Worm (Caenorhabditis elegans) whole organism, L4 larva: Measurements from ENCODE around the gene ZK488.5.
A peak's percentile ranks its signal among the peaks of the same experiment; 100 is the strongest.

Experiments
- D1046.2 ChIP-seq: fragments of 200-800 bp; sonication (Bioruptor generic); IDR thresholded peaks from 2 replicates; pipeline ENCODE4 v1.3.6; 2022; ENCODE audit warnings: missing genetic modification characterization, missing compliant biosample characterization
- F37D6.2 ChIP-seq: sonication (generic microtip); optimal IDR thresholded peaks from 2 replicates; lab custom pipeline; 2016; ENCODE audit warnings: mild to moderate bottlenecking, missing genetic modification characterization, missing compliant biosample characterization
- F44E2.7 ChIP-seq: fragments of 200-800 bp; sonication (Bioruptor generic); IDR thresholded peaks from 2 replicates; pipeline ENCODE4 v2.1.2; 2022; ENCODE audit warnings: missing genetic modification characterization, missing compliant biosample characterization
- ZK546.5 ChIP-seq, 2 experiments: sonication (generic microtip); optimal IDR thresholded peaks; 2 replicates each; lab custom pipeline; 2017; ENCODE audit warnings: missing biosample characterization in 2 of 2, missing genetic modification characterization in 2 of 2
- aha-1 ChIP-seq: fragments of 150-350 bp; peaks from one replicate; lab custom pipeline; 2014; ENCODE audit warnings: missing biosample characterization, missing genetic modification characterization
- ceh-32 ChIP-seq: sonication (generic microtip); optimal IDR thresholded peaks from 2 replicates; lab custom pipeline; 2016; ENCODE audit warnings: mild to moderate bottlenecking, missing genetic modification characterization, missing compliant biosample characterization; ENCODE audit not compliant: poor library complexity
- ceh-82 ChIP-seq: sonication (generic microtip); optimal IDR thresholded peaks from 2 replicates; lab custom pipeline; 2017; ENCODE audit warnings: missing biosample characterization, missing genetic modification characterization
- ctbp-1 ChIP-seq: fragments of 200-800 bp; sonication (Bioruptor generic); IDR thresholded peaks from 2 replicates; pipeline ENCODE4 v1.3.6; 2022; ENCODE audit warnings: missing genetic modification reagents, missing genetic modification characterization, missing compliant biosample characterization
- dmd-8 ChIP-seq: fragments of 200-800 bp; sonication (Bioruptor generic); IDR thresholded peaks from 2 replicates; pipeline ENCODE4 v1.3.6; 2022; ENCODE audit warnings: missing genetic modification characterization, missing compliant biosample characterization
- duxl-1 ChIP-seq: sonication (generic microtip); optimal IDR thresholded peaks from 2 replicates; lab custom pipeline; 2016; ENCODE audit warnings: mild to moderate bottlenecking, missing genetic modification characterization, moderate library complexity, missing compliant biosample characterization; ENCODE audit not compliant: poor library complexity
- gei-8 ChIP-seq: fragments of 200-800 bp; sonication (Bioruptor generic); optimal IDR thresholded peaks from 2 replicates; lab custom pipeline; 2018; ENCODE audit warnings: mild to moderate bottlenecking, missing genetic modification characterization, missing compliant biosample characterization
- hlh-11 ChIP-seq: fragments of 200-800 bp; sonication (Bioruptor generic); optimal IDR thresholded peaks from 2 replicates; lab custom pipeline; 2018; ENCODE audit warnings: mild to moderate bottlenecking, missing genetic modification characterization, missing compliant biosample characterization
- lin-1 ChIP-seq: fragments of 200-800 bp; sonication (Bioruptor generic); IDR thresholded peaks from 2 replicates; pipeline ENCODE4 v1.3.6; 2022; ENCODE audit warnings: missing genetic modification reagents, missing genetic modification characterization, missing compliant biosample characterization
- lin-29 ChIP-seq: fragments of 200-800 bp; sonication (Bioruptor generic); IDR thresholded peaks from 2 replicates; pipeline ENCODE4 v1.3.6; 2022; ENCODE audit warnings: missing genetic modification reagents, missing genetic modification characterization, missing compliant biosample characterization
- mep-1 ChIP-seq: fragments of 150-350 bp; sonication (generic microtip); optimal IDR thresholded peaks from 3 replicates; lab custom pipeline; 2014; ENCODE audit warnings: missing biosample characterization, missing genetic modification characterization
- nhr-25 ChIP-seq: sonication (generic microtip); optimal IDR thresholded peaks from 2 replicates; lab custom pipeline; 2017; ENCODE audit warnings: missing genetic modification characterization, mild to moderate bottlenecking, missing compliant biosample characterization, antibody characterized with exemption, moderate library complexity, borderline replicate concordance; ENCODE audit not compliant: insufficient read depth
- nhr-28 ChIP-seq: fragments of 150-350 bp; optimal IDR thresholded peaks from 2 replicates; lab custom pipeline; 2014; ENCODE audit warnings: missing biosample characterization, missing genetic modification characterization
- nhr-77 ChIP-seq: fragments of 150-350 bp; optimal IDR thresholded peaks from 2 replicates; lab custom pipeline; 2014; ENCODE audit warnings: missing biosample characterization, missing genetic modification characterization
- pha-4 ChIP-seq, 2 experiments: fragments of 150-350 bp in 1 of 2; fragments of 200-800 bp in 1 of 2; sonication (Bioruptor generic) in 1 of 2; IDR thresholded peaks in 1 of 2; optimal IDR thresholded peaks in 1 of 2; 2 replicates each; pipeline versions ENCODE4 v1.3.6 to Lab custom; 2014 to 2022; ENCODE audit warnings: missing genetic modification characterization in 2 of 2, missing genetic modification reagents in 2 of 2, missing biosample characterization in 1 of 2, missing compliant biosample characterization in 1 of 2
- php-3 ChIP-seq: fragments of 200-800 bp; sonication (Bioruptor generic); IDR thresholded peaks from 2 replicates; pipeline ENCODE4 v1.3.6; 2022; ENCODE audit warnings: missing genetic modification reagents, missing genetic modification characterization, missing compliant biosample characterization
- saeg-2 ChIP-seq: fragments of 200-800 bp; sonication (Bioruptor generic); IDR thresholded peaks from 2 replicates; pipeline ENCODE4 v1.3.6; 2022; ENCODE audit warnings: missing genetic modification reagents, missing genetic modification characterization, missing compliant biosample characterization
- set-16 ChIP-seq: fragments of 200-800 bp; sonication (Bioruptor generic); IDR thresholded peaks from 2 replicates; pipeline ENCODE4 v1.3.6; 2022; ENCODE audit warnings: missing genetic modification reagents, missing genetic modification characterization, missing compliant biosample characterization
- skn-1 ChIP-seq: fragments of 150-350 bp; optimal IDR thresholded peaks from 2 replicates; lab custom pipeline; 2014; ENCODE audit warnings: missing biosample characterization, missing genetic modification characterization
- snpc-4 ChIP-seq: fragments of 150-350 bp; optimal IDR thresholded peaks from 2 replicates; lab custom pipeline; 2014; ENCODE audit warnings: missing biosample characterization, missing genetic modification characterization
- tra-1 ChIP-seq: fragments of 200-800 bp; sonication (Bioruptor generic); IDR thresholded peaks from 2 replicates; pipeline ENCODE4 v1.3.6; 2022; ENCODE audit warnings: missing genetic modification reagents, missing genetic modification characterization, missing compliant biosample characterization
- unc-130 ChIP-seq: sonication (generic microtip); optimal IDR thresholded peaks from 2 replicates; lab custom pipeline; 2016; ENCODE audit warnings: missing genetic modification reagents, missing genetic modification characterization, missing compliant biosample characterization
- unc-39 ChIP-seq: sonication (generic microtip); optimal IDR thresholded peaks from 2 replicates; lab custom pipeline; 2017; ENCODE audit warnings: missing biosample characterization, missing genetic modification characterization
- unc-62 ChIP-seq, 3 experiments: fragments of 150-350 bp in 1 of 3; sonication (generic microtip); optimal IDR thresholded peaks in 2 of 3; peaks in 1 of 3; 1 replicate in 1 of 3; 2 replicates in 2 of 3; lab custom pipeline; 2014 to 2017; ENCODE audit warnings: missing biosample characterization in 3 of 3, missing genetic modification characterization in 3 of 3, missing genetic modification reagents in 3 of 3, missing genotype in 1 of 3
- vab-7 ChIP-seq: fragments of 200-800 bp; sonication (Bioruptor generic); IDR thresholded peaks from 2 replicates; pipeline ENCODE4 v1.3.6; 2022; ENCODE audit warnings: missing genetic modification reagents, missing genetic modification characterization, missing compliant biosample characterization
- zfp-3 ChIP-seq: fragments of 200-800 bp; sonication (Bioruptor generic); conservative IDR thresholded peaks from 2 replicates; pipeline ENCODE4 v1.3.6; 2022; ENCODE audit warnings: missing genetic modification reagents, missing genetic modification characterization, missing compliant biosample characterization
- zip-11 ChIP-seq: fragments of 200-800 bp; sonication (Bioruptor generic); IDR thresholded peaks from 2 replicates; pipeline ENCODE4 v1.3.6; 2022; ENCODE audit warnings: missing genetic modification characterization, missing compliant biosample characterization
- ztf-7 ChIP-seq: fragments of 150-350 bp; optimal IDR thresholded peaks from 2 replicates; lab custom pipeline; 2014; ENCODE audit warnings: missing biosample characterization, missing genetic modification characterization

ZK488.5 gene

ce11 chrV:574639-575038, 18.4 kb upstream of the ZK488.5 start, which contains the start of gene C14C6.13:
Gene C14C6.13 (minus strand): TSS chrV:574739.
- TF ChIP-seq ztf-7 (tag; lab: Kevin White, UChicago): no peak
- TF ChIP-seq hlh-11 (tag; lab: Kevin White, UChicago): no peak
- TF ChIP-seq F37D6.2 (tag; lab: Kevin White, UChicago): no peak
- TF ChIP-seq zfp-3 (GFP tag; lab: Robert Waterston, UW): no peak
- no peak for TF ChIP-seq D1046.2 (GFP tag; lab: Robert Waterston, UW)
- no peak for TF ChIP-seq ceh-82 (tag; lab: Kevin White, UChicago)
- TF ChIP-seq, all 104 proteins: peak for 0

ce11 chrV:576070-576469, 17.0 kb upstream of the ZK488.5 start, which contains the start of gene K06H6.5:
Gene K06H6.5 (plus strand): TSS chrV:576370.
- no peak for TF ChIP-seq gei-8 (GFP tag; lab: Kevin White, UChicago)
- no peak for TF ChIP-seq lin-1 (GFP tag; lab: Robert Waterston, UW)

- no peak for TF ChIP-seq ceh-32 (tag; lab: Kevin White, UChicago)
- TF ChIP-seq unc-62 (GFP tag; optimal IDR thresholded peaks at IDR 0.05 in 1 of 2; lab: Kevin White, UChicago): peak in 1 of 2 experiments; percentile 97
- no peak for TF ChIP-seq unc-62 (tag; optimal IDR thresholded peaks at IDR 0.05; lab: Kevin White, UChicago)
These were observed 16.1 kb upstream of the ZK488.5 start for ce11 chrV:576918-577317.

- TF ChIP-seq nhr-28 (no peak), pha-4 (GFP tag; IDR thresholded peaks at IDR 0.05; lab: Robert Waterston, UW) (no peak), pha-4 (tag; optimal IDR thresholded peaks at IDR 0.05; lab: Kevin White, UChicago) (no peak), duxl-1 (tag; lab: Kevin White, UChicago) (no peak), unc-39 (tag; lab: Kevin White, UChicago) (no peak), gei-8 (GFP tag; lab: Kevin White, UChicago) (no peak), unc-130 (GFP tag; lab: Kevin White, UChicago) (no peak), set-16 (no peak), zip-11 (no peak), skn-1 (tag; lab: Kevin White, UChicago) (no peak), snpc-4 (tag; lab: Kevin White, UChicago) (no peak), saeg-2 (GFP tag; lab: Robert Waterston, UW) (no peak), ZK546.5 (tag; optimal IDR thresholded peaks at IDR 0.05; lab: Kevin White, UChicago) (no peak), mep-1 (tag; lab: Kevin White, UChicago) (no peak), vab-7 (GFP tag; lab: Robert Waterston, UW) (no peak), nhr-25 (tag; lab: Kevin White, UChicago) (no peak), php-3 (GFP tag; lab: Robert Waterston, UW) (no peak), lin-29 (GFP tag; lab: Robert Waterston, UW) (no peak)
These were observed 14.1 kb upstream of the ZK488.5 start, which contains the start of gene K06H6.4 for ce11 chrV:578977-579376. Gene K06H6.4 (plus strand): TSS chrV:579277.

- TF ChIP-seq ctbp-1 (GFP tag; lab: Robert Waterston, UW) (no peak), dmd-8 (no peak), nhr-77 (tag; lab: Kevin White, UChicago) (no peak), F44E2.7 (GFP tag; lab: Robert Waterston, UW) (no peak), unc-39 (tag; lab: Kevin White, UChicago) (no peak)
These were observed 11.4 kb upstream of the ZK488.5 start, which contains the start of gene nstp-7 for ce11 chrV:581616-582015. Gene nstp-7 (plus strand): TSS chrV:581916.

ce11 chrV:585472-585871, 7.6 kb upstream of the ZK488.5 start, which contains the start of gene K06H6.2:
Gene K06H6.2 (plus strand): TSS chrV:585772.
- peak; percentile 4 for TF ChIP-seq aha-1 (tag; lab: Kevin White, UChicago)
- TF ChIP-seq tra-1: no peak
